Fruit fly (Drosophila melanogaster): ENCODE data around the gene Coprox.

Gene Coprox

DNA sequence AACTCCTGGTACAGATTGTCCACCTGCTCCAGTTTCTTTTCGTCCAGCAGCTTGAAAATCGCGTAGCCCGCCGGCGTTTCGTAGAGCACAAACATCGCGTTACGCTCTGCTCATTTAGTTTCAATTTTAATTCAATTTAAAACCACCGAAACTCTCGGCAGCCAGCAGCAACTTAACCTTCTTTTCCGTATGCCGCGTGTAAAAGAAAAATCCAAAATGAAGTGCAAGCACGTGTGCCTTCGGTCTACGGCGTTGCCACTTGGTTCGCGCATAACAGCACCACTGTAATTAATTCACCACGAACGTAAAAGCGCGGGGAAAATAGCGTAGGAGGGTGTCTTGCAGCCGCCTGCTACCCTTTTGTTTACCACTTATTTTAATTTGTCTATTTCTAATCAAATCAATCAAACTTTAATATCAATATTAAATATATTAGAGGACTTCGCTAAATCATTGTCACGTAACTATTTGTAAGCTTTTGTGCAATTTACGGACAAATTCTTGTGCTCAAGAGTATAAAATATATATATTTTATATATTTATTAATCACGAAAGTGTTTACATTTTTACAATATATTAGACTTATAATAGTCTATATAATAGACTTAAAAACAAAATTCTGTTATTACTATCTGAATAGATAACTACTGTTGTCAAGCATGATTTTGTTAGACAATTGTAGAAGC is 45.6 kb upstream of the Coprox start, which contains the start of gene nop5 (continued):
- TF ChIP-seq Usf (GFP tag; optimal IDR thresholded peaks at IDR 0.05), result peak; percentile 59
- TF ChIP-seq CG8388 (GFP tag; optimal IDR thresholded peaks at IDR 0.05), result peak; percentile 69
- TF ChIP-seq kah (GFP tag; optimal IDR thresholded peaks at IDR 0.05), result peak; percentile 33
- TF ChIP-seq Lpt (GFP tag; optimal IDR thresholded peaks at IDR 0.05), result no peak
- TF ChIP-seq bowl (GFP tag; IDR thresholded peaks at IDR 0.05), result no peak
- peak; percentile 85 for TF ChIP-seq CG10543 (GFP tag; optimal IDR thresholded peaks at IDR 0.05)
- TF ChIP-seq CG13296 (GFP tag; optimal IDR thresholded peaks at IDR 0.05), result peak; percentile 81
- TF ChIP-seq CG1603 (tag; optimal IDR thresholded peaks at IDR 0.05), result peak; percentile 49
- TF ChIP-seq CG32532 (GFP tag; IDR thresholded peaks at IDR 0.05), result 0 out of 2 replicates have a peak, but pooled peaks have one; percentile 22
- no peak for TF ChIP-seq inv (GFP tag; IDR thresholded peaks at IDR 0.05; ENCODE audit: partially characterized antibody)
- no peak for TF ChIP-seq CG14860 (GFP tag; IDR thresholded peaks at IDR 0.05; ENCODE audit: partially characterized antibody)
- peak; percentile 85 for TF ChIP-seq CG13424 (tag; optimal IDR thresholded peaks at IDR 0.05)
- TF ChIP-seq CG6654 (GFP tag; optimal IDR thresholded peaks at IDR 0.05), result peak; percentile 33
- peak; percentile 80 for TF ChIP-seq grau (tag; optimal IDR thresholded peaks at IDR 0.05)
- peak; percentile 46 for TF ChIP-seq CG17359 (tag; optimal IDR thresholded peaks at IDR 0.05)
- no peak for TF ChIP-seq oc (tag; optimal IDR thresholded peaks at IDR 0.05)
- peak; percentile 79 for TF ChIP-seq CG6765 (GFP tag; optimal IDR thresholded peaks at IDR 0.05)
- no peak for TF ChIP-seq ash1 (GFP tag; optimal IDR thresholded peaks at IDR 0.05)
- no peak for TF ChIP-seq unc-4 (GFP tag; IDR thresholded peaks at IDR 0.05; ENCODE audit: partially characterized antibody)
- peak; percentile 73 for TF ChIP-seq CG13775 (GFP tag; optimal IDR thresholded peaks at IDR 0.05)
- peak; percentile 53; the same call in 2 of the 3 replicates for TF ChIP-seq ci (GFP tag; IDR thresholded peaks at IDR 0.05)
- 0 out of 3 replicates have a peak, but pooled peaks have one; percentile 8 for TF ChIP-seq zfh1 (GFP tag; IDR thresholded peaks at IDR 0.05)
- peak; percentile 42 for TF ChIP-seq CG6683 (GFP tag; optimal IDR thresholded peaks at IDR 0.05)
- peak; percentile 24 for TF ChIP-seq twi (tag; optimal IDR thresholded peaks at IDR 0.05)
- peak; percentile 43 for TF ChIP-seq HLHmδ (GFP tag; optimal IDR thresholded peaks at IDR 0.05)
- TF ChIP-seq pzg (GFP tag; optimal IDR thresholded peaks at IDR 0.05), result peak; percentile 47
- TF ChIP-seq sug (tag; optimal IDR thresholded peaks at IDR 0.05), result peak; percentile 77
- no peak for TF ChIP-seq CG4854 (GFP tag; optimal IDR thresholded peaks at IDR 0.05)
- TF ChIP-seq lola (GFP tag; optimal IDR thresholded peaks at IDR 0.05), result peak in 1 of 3 experiments; percentile 75
- no peak for TF ChIP-seq CG7372 (GFP tag; IDR thresholded peaks at IDR 0.05)
- peak; percentile 82 for TF ChIP-seq Nf-YC (tag; optimal IDR thresholded peaks at IDR 0.05)
- TF ChIP-seq hb (GFP tag; IDR thresholded peaks at IDR 0.05; ENCODE audit: partially characterized antibody), result no peak
- peak; percentile 55; the same call in 1 of the 3 replicates for TF ChIP-seq CG34422 (GFP tag; IDR thresholded peaks at IDR 0.05)
- peak; percentile 3 for TF ChIP-seq CG10274 (GFP tag; optimal IDR thresholded peaks at IDR 0.05)
- TF ChIP-seq Sry-β (GFP tag; optimal IDR thresholded peaks at IDR 0.05), result peak; percentile 28
- peak; percentile 67 for TF ChIP-seq Ssrp (tag; optimal IDR thresholded peaks at IDR 0.05)
- TF ChIP-seq bab2 (GFP tag; optimal IDR thresholded peaks at IDR 0.05), result no peak
- peak in 1 of 2 experiments; percentile 81 for TF ChIP-seq pan (optimal IDR thresholded peaks at IDR 0.05)
- TF ChIP-seq pan (GFP tag; optimal IDR thresholded peaks at IDR 0.05 in 1 of 2, IDR thresholded peaks at IDR 0.05 in 1 of 2), result peak; percentile 21 to 73
- peak; percentile 65 for TF ChIP-seq CG15601 (tag; optimal IDR thresholded peaks at IDR 0.05)
- TF ChIP-seq CG9437 (GFP tag; optimal IDR thresholded peaks at IDR 0.05), result peak; percentile 81
- peak; percentile 63 for TF ChIP-seq Nf-YB (GFP tag; optimal IDR thresholded peaks at IDR 0.05)
- peak; percentile 60 for TF ChIP-seq CG30403 (GFP tag; optimal IDR thresholded peaks at IDR 0.05)
- TF ChIP-seq B-H2 (GFP tag; optimal IDR thresholded peaks at IDR 0.05), result peak; percentile 72
- TF ChIP-seq CG5245 (GFP tag; optimal IDR thresholded peaks at IDR 0.05), result peak; percentile 5
- TF ChIP-seq onecut (GFP tag; IDR thresholded peaks at IDR 0.05), result 0 out of 2 replicates have a peak, but pooled peaks have one; percentile 4
- TF ChIP-seq CG2678 (tag; optimal IDR thresholded peaks at IDR 0.05), result peak; percentile 89
- TF ChIP-seq Max (GFP tag; optimal IDR thresholded peaks at IDR 0.05), result peak; percentile 60
